Worm (Caenorhabditis elegans): Measurements from ENCODE around the gene T24D5.4.

The T24D5.4 gene

ce11 chrX:12563589-12563988 is 33.4 kb upstream of the T24D5.4 start (continued):
- peak; percentile 81 for TF ChIP-seq ceh-27 (GFP tag; optimal IDR thresholded peaks at IDR 0.05)
- TF ChIP-seq Y53F4B.3 (GFP tag; IDR thresholded peaks at IDR 0.05): peak; percentile 51; the same call in 1 of the 2 replicates
- peak; percentile 86; the same call in 1 of the 2 replicates for TF ChIP-seq hmg-20 (GFP tag; IDR thresholded peaks at IDR 0.05)
- TF ChIP-seq repo-1 (tag; optimal IDR thresholded peaks at IDR 0.05): peak; percentile 79
- no peak for TF ChIP-seq C17E4.6 (GFP tag; IDR thresholded peaks at IDR 0.05)
- TF ChIP-seq F10E7.11 (tag; optimal IDR thresholded peaks at IDR 0.05): peak; percentile 47
- TF ChIP-seq B0336.3 (GFP tag; IDR thresholded peaks at IDR 0.05): no peak
- peak; percentile 72 for TF ChIP-seq ztf-18 (tag; optimal IDR thresholded peaks at IDR 0.05)
- TF ChIP-seq F57A8.1 (GFP tag; optimal IDR thresholded peaks at IDR 0.05): peak; percentile 90
- TF ChIP-seq atf-7 (tag; optimal IDR thresholded peaks at IDR 0.05): peak; percentile 63
- TF ChIP-seq bed-1 (GFP tag; IDR thresholded peaks at IDR 0.05): 0 out of 2 replicates have a peak, but pooled peaks have one; percentile 86
- TF ChIP-seq sea-2 (GFP tag; IDR thresholded peaks at IDR 0.05): peak; percentile 65; the same call in 1 of the 2 replicates
- peak; percentile 58 for TF ChIP-seq sdz-38 (tag; optimal IDR thresholded peaks at IDR 0.05)
- TF ChIP-seq snpc-3.4 (tag; optimal IDR thresholded peaks at IDR 0.05): peak; percentile 85
- peak; percentile 96 for TF ChIP-seq die-1 (tag; optimal IDR thresholded peaks at IDR 0.05)
- TF ChIP-seq ceh-58 (GFP tag; IDR thresholded peaks at IDR 0.05): peak; percentile 94; the same call in 1 of the 2 replicates
- TF ChIP-seq pha-4 (tag; optimal IDR thresholded peaks at IDR 0.05): no peak
- TF ChIP-seq tlf-1 (GFP tag; optimal IDR thresholded peaks at IDR 0.05): peak; percentile 26
- TF ChIP-seq hsf-1 (GFP tag; IDR thresholded peaks at IDR 0.05): peak; percentile 71
- peak; percentile 85 for TF ChIP-seq let-526 (GFP tag; IDR thresholded peaks at IDR 0.05)
- peak; percentile 57; the same call in 1 of the 2 replicates for TF ChIP-seq C06A6.2 (GFP tag; conservative IDR thresholded peaks at IDR 0.05)
- peak; percentile 64; the same call in 1 of the 2 replicates for TF ChIP-seq cebp-1 (GFP tag; IDR thresholded peaks at IDR 0.05)
- no peak for TF ChIP-seq cebp-1 (tag; optimal IDR thresholded peaks at IDR 0.05)
- TF ChIP-seq Y53G8AR.9 (GFP tag; conservative IDR thresholded peaks at IDR 0.05): peak; percentile 72; the same call in 1 of the 2 replicates
- TF ChIP-seq nfya-2 (GFP tag; IDR thresholded peaks at IDR 0.05): peak; percentile 94
- TF ChIP-seq lsl-1 (GFP tag; optimal IDR thresholded peaks at IDR 0.05): no peak
- TF ChIP-seq pbrm-1 (GFP tag; IDR thresholded peaks at IDR 0.05): peak; percentile 95
- TF ChIP-seq rcor-1 (GFP tag; IDR thresholded peaks at IDR 0.05): peak; percentile 88
- TF ChIP-seq dpff-1 (tag; optimal IDR thresholded peaks at IDR 0.05): peak; percentile 51
- TF ChIP-seq nfyb-1 (GFP tag; IDR thresholded peaks at IDR 0.05): peak; percentile 93
- TF ChIP-seq nhr-27 (tag; optimal IDR thresholded peaks at IDR 0.05): peak; percentile 60
- peak; percentile 36 for TF ChIP-seq nhr-80 (tag; optimal IDR thresholded peaks at IDR 0.05)
- TF ChIP-seq rpc-1 (optimal IDR thresholded peaks at IDR 0.05): peak; percentile 98
- TF ChIP-seq rpc-1 (tag; optimal IDR thresholded peaks at IDR 0.05): peak; percentile 98
- no peak for TF ChIP-seq ztf-22 (GFP tag; optimal IDR thresholded peaks at IDR 0.05)
- TF ChIP-seq lag-1 (GFP tag; IDR thresholded peaks at IDR 0.05): no peak
- no peak for TF ChIP-seq xnd-1 (tag; optimal IDR thresholded peaks at IDR 0.05)
- TF ChIP-seq egl-18 (GFP tag; IDR thresholded peaks at IDR 0.05): peak; percentile 84
- no peak for TF ChIP-seq zfh-2 (GFP tag; conservative IDR thresholded peaks at IDR 0.05)
- TF ChIP-seq F55B11.4 (tag; optimal IDR thresholded peaks at IDR 0.05; ENCODE audit: borderline replicate concordance, insufficient read depth): no peak
- peak; percentile 86 for TF ChIP-seq chd-7 (tag; optimal IDR thresholded peaks at IDR 0.05)
- TF ChIP-seq gei-17 (GFP tag; optimal IDR thresholded peaks at IDR 0.05): peak; percentile 76
- no peak for TF ChIP-seq lin-35 (GFP tag; optimal IDR thresholded peaks at IDR 0.05)
- no peak for TF ChIP-seq aptf-2 (GFP tag; conservative IDR thresholded peaks at IDR 0.05)
- TF ChIP-seq lir-1 (GFP tag; conservative IDR thresholded peaks at IDR 0.05): peak; percentile 27; the same call in 1 of the 2 replicates
- TF ChIP-seq attf-5 (GFP tag; optimal IDR thresholded peaks at IDR 0.05): peak; percentile 67
- TF ChIP-seq F57C9.4 (tag; optimal IDR thresholded peaks at IDR 0.05): no peak
- peak; percentile 67; the same call in 1 of the 2 replicates for TF ChIP-seq Y67H2A.10 (GFP tag; conservative IDR thresholded peaks at IDR 0.05)
- peak; percentile 90 for TF ChIP-seq fkh-3 (tag; optimal IDR thresholded peaks at IDR 0.05)
